Worm (Caenorhabditis elegans) whole organism, L3 larva: ENCODE data around the gene T06E4.5.

Experiments used
- R02D3.7 ChIP-seq: fragments of 150-350 bp; optimal IDR thresholded peaks from 2 replicates; lab custom pipeline; 2014; ENCODE audit warnings: missing biosample characterization, missing genetic modification characterization
- ZK546.5 ChIP-seq: sonication (generic microtip); optimal IDR thresholded peaks from 2 replicates; lab custom pipeline; 2017; ENCODE audit warnings: missing biosample characterization, missing genetic modification characterization
- ama-1 ChIP-seq: fragments of 150-350 bp; optimal IDR thresholded peaks from 2 replicates; lab custom pipeline; 2018
- ceh-16 ChIP-seq: sonication (generic microtip); optimal IDR thresholded peaks from 2 replicates; lab custom pipeline; 2017; ENCODE audit warnings: missing biosample characterization, missing genetic modification characterization
- ceh-28 ChIP-seq: fragments of 150-350 bp; optimal IDR thresholded peaks from 2 replicates; lab custom pipeline; 2014; ENCODE audit warnings: missing biosample characterization, missing genetic modification reagents, missing genetic modification characterization
- ceh-82 ChIP-seq: fragments of 150-350 bp; optimal IDR thresholded peaks from 2 replicates; lab custom pipeline; 2014; ENCODE audit warnings: missing biosample characterization, missing genetic modification characterization
- ceh-9 ChIP-seq: sonication (generic microtip); optimal IDR thresholded peaks from 2 replicates; lab custom pipeline; 2018; ENCODE audit warnings: missing biosample characterization, missing genetic modification characterization
- egl-5 ChIP-seq: fragments of 150-350 bp; optimal IDR thresholded peaks from 2 replicates; lab custom pipeline; 2017; ENCODE audit warnings: missing biosample characterization, missing genetic modification reagents, missing genetic modification characterization, inconsistent platforms
- elt-1 ChIP-seq: fragments of 150-350 bp; optimal IDR thresholded peaks from 2 replicates; lab custom pipeline; 2014; ENCODE audit warnings: missing biosample characterization, missing genetic modification characterization
- elt-2 ChIP-seq: sonication (generic microtip); optimal IDR thresholded peaks from 2 replicates; lab custom pipeline; 2016; ENCODE audit warnings: missing genetic modification reagents, mild to moderate bottlenecking, missing genetic modification characterization, missing compliant biosample characterization
- elt-3 ChIP-seq, 3 experiments: fragments of 150-350 bp in 1 of 3; sonication (generic microtip) in 2 of 3; optimal IDR thresholded peaks; 2 replicates in 2 of 3; 4 replicates in 1 of 3; lab custom pipeline; 2014 to 2017; ENCODE audit warnings: missing biosample characterization in 3 of 3, missing genetic modification characterization in 3 of 3
- fkh-2 ChIP-seq: fragments of 150-350 bp; optimal IDR thresholded peaks from 2 replicates; lab custom pipeline; 2014; ENCODE audit warnings: missing biosample characterization, missing genetic modification reagents, missing genetic modification characterization
- fos-1 ChIP-seq: fragments of 150-350 bp; optimal IDR thresholded peaks from 2 replicates; lab custom pipeline; 2014; ENCODE audit warnings: missing biosample characterization, missing genetic modification characterization
- hmg-11 ChIP-seq: sonication (generic microtip); optimal IDR thresholded peaks from 2 replicates; lab custom pipeline; 2016; ENCODE audit warnings: missing genetic modification characterization, missing compliant biosample characterization
- jun-1 ChIP-seq: fragments of 150-350 bp; optimal IDR thresholded peaks from 2 replicates; lab custom pipeline; 2014; ENCODE audit warnings: missing biosample characterization, missing genetic modification reagents, missing genetic modification characterization
- lin-15B ChIP-seq: fragments of 150-350 bp; optimal IDR thresholded peaks from 2 replicates; lab custom pipeline; 2014; ENCODE audit warnings: missing biosample characterization, missing genetic modification characterization
- lsy-12 ChIP-seq: sonication (generic microtip); optimal IDR thresholded peaks from 2 replicates; lab custom pipeline; 2016; ENCODE audit warnings: mild to moderate bottlenecking, missing genetic modification characterization, missing compliant biosample characterization
- mdl-1 ChIP-seq: fragments of 150-350 bp; optimal IDR thresholded peaks from 2 replicates; lab custom pipeline; 2014; ENCODE audit warnings: missing biosample characterization, missing genetic modification characterization
- mml-1 ChIP-seq: fragments of 150-350 bp; sonication (generic microtip); optimal IDR thresholded peaks from 3 replicates; lab custom pipeline; 2014; ENCODE audit warnings: missing biosample characterization, missing genetic modification characterization
- nhr-11 ChIP-seq: fragments of 150-350 bp; optimal IDR thresholded peaks from 2 replicates; lab custom pipeline; 2014; ENCODE audit warnings: missing biosample characterization, missing genetic modification characterization
- nhr-12 ChIP-seq: fragments of 150-350 bp; optimal IDR thresholded peaks from 2 replicates; lab custom pipeline; 2014; ENCODE audit warnings: missing biosample characterization, missing genetic modification characterization
- nhr-23 ChIP-seq: fragments of 150-350 bp; optimal IDR thresholded peaks from 2 replicates; lab custom pipeline; 2014; ENCODE audit warnings: missing biosample characterization, missing genetic modification reagents, missing genetic modification characterization
- nhr-237 ChIP-seq: fragments of 150-350 bp; optimal IDR thresholded peaks from 2 replicates; lab custom pipeline; 2014; ENCODE audit warnings: missing biosample characterization, missing genetic modification characterization
- nhr-25 ChIP-seq: sonication (generic microtip); optimal IDR thresholded peaks from 2 replicates; lab custom pipeline; 2017; ENCODE audit warnings: missing biosample characterization, missing genetic modification characterization
- nhr-43 ChIP-seq: sonication (generic microtip); optimal IDR thresholded peaks from 2 replicates; lab custom pipeline; 2016; ENCODE audit warnings: mild to moderate bottlenecking, missing genetic modification characterization, missing compliant biosample characterization; ENCODE audit not compliant: poor library complexity, severe bottlenecking
- nhr-67 ChIP-seq: fragments of 150-350 bp; optimal IDR thresholded peaks from 2 replicates; lab custom pipeline; 2014; ENCODE audit warnings: missing biosample characterization, missing genetic modification characterization
- nhr-76 ChIP-seq: fragments of 150-350 bp; sonication (generic microtip); optimal IDR thresholded peaks from 5 replicates; lab custom pipeline; 2014; ENCODE audit warnings: missing biosample characterization, missing genetic modification characterization
- nhr-77 ChIP-seq: fragments of 150-350 bp; optimal IDR thresholded peaks from 2 replicates; lab custom pipeline; 2014; ENCODE audit warnings: missing biosample characterization, missing genetic modification characterization
- pha-4 ChIP-seq: fragments of 150-350 bp; optimal IDR thresholded peaks from 2 replicates; lab custom pipeline; 2014; ENCODE audit warnings: missing biosample characterization, missing genetic modification reagents, missing genetic modification characterization
- pqm-1 ChIP-seq: fragments of 150-350 bp; optimal IDR thresholded peaks from 2 replicates; lab custom pipeline; 2017; ENCODE audit warnings: missing biosample characterization, missing genetic modification characterization, inconsistent platforms
- skn-1 ChIP-seq: fragments of 150-350 bp; optimal IDR thresholded peaks from 2 replicates; lab custom pipeline; 2014; ENCODE audit warnings: missing biosample characterization, missing genetic modification characterization
- tbx-2 ChIP-seq: sonication (generic microtip); optimal IDR thresholded peaks from 2 replicates; lab custom pipeline; 2016; ENCODE audit warnings: mild to moderate bottlenecking, missing genetic modification characterization, missing compliant biosample characterization
- unc-62 ChIP-seq: fragments of 150-350 bp; sonication (generic microtip); optimal IDR thresholded peaks from 4 replicates; lab custom pipeline; 2014; ENCODE audit warnings: missing biosample characterization, missing genetic modification reagents, missing genetic modification characterization
- ztf-11 ChIP-seq: fragments of 150-350 bp; optimal IDR thresholded peaks from 2 replicates; lab custom pipeline; 2014; ENCODE audit warnings: missing biosample characterization, missing genetic modification characterization
- ztf-4 ChIP-seq: fragments of 150-350 bp; optimal IDR thresholded peaks from 2 replicates; lab custom pipeline; 2014; ENCODE audit warnings: missing biosample characterization, missing genetic modification characterization

T06E4.5 gene

DNA sequence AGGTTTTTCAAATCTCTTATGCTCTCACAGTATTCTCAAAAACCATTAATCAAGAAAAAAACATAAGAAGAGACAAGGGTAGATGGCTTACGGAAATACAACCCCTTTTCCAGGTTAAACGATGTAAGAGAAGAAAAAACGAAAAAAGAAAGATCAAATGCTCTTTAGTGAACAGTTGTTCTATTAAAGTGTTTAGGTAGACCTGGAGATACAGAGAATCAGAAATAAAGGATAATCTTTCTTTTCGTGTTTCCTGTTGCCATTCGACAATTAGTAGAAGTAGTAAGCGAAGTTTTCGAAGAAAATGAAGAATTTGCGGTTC lies 47.8 kb upstream of the T06E4.5 start, which contains the start of gene K09G1.1:
K09G1.1 (plus strand) TSS at position 223 of the 322 bp plus-strand sequence.
- TF ChIP-seq ztf-11 (tag; lab: Kevin White, UChicago) (no peak), mml-1 (tag; lab: Kevin White, UChicago) (no peak), ceh-82 (tag; lab: Kevin White, UChicago) (no peak), R02D3.7 (no peak), egl-5 (tag; lab: Kevin White, UChicago) (no peak), fos-1 (tag; lab: Kevin White, UChicago) (no peak), nhr-237 (tag; lab: Kevin White, UChicago) (no peak), lsy-12 (tag; lab: Kevin White, UChicago) (no peak), elt-2 (tag; lab: Kevin White, UChicago) (no peak), mdl-1 (tag; lab: Kevin White, UChicago) (no peak), nhr-11 (tag; lab: Kevin White, UChicago) (no peak), hmg-11 (tag; lab: Kevin White, UChicago) (no peak), pqm-1 (tag; lab: Kevin White, UChicago) (no peak), nhr-25 (tag; lab: Kevin White, UChicago) (no peak), elt-3 (tag; optimal IDR thresholded peaks at IDR 0.05; lab: Kevin White, UChicago) (no peak), ceh-28 (no peak), pha-4 (no peak), elt-1 (no peak)

DNA sequence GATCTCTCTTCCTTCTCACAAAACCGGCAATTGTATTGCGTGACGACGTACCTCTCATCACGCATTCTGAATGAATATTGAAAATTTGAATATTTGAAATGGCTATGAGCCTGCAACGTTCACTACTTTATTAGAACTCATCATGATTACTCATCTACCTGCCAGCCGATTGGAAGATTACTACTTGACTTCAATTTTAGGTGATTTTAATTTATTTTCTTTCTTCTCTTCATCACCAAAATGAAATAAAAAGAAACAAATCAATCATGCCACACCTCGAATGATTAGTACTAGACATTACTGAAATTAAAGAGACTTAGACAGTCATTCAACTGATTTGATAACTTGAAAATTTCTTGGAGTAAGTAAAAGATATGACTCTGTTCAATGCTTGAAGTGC lies 46.8 kb upstream of the T06E4.5 start:
- no peak for TF ChIP-seq egl-5 (tag; lab: Kevin White, UChicago)
- TF ChIP-seq R02D3.7: no peak
- TF ChIP-seq unc-62: no peak
- no peak for TF ChIP-seq nhr-76 (tag; lab: Kevin White, UChicago)
- no peak for TF ChIP-seq lsy-12 (tag; lab: Kevin White, UChicago)
- TF ChIP-seq nhr-67 (tag; lab: Kevin White, UChicago): no peak

DNA sequence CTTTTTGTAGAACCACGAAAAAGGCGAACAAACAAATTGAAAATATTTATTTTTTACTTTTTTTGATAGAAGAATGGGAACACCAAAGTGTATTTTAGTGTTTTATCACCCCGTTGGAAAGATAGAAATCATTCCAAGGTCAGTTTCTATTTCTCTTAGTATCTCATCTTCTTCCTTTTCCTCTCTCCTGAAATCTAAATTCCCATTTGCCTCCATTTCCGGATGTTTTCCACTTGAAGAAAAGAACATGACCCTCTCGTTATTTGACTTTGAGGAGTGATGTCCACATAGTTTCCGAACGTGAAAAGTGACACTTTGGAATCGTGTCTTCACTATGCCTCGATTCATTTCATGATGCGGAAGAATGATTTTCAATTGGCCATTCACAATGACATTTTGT lies 43.4 kb upstream of the T06E4.5 start:
- TF ChIP-seq nhr-12 (no peak), tbx-2 (tag; lab: Kevin White, UChicago) (no peak), mdl-1 (tag; lab: Kevin White, UChicago) (no peak)
- TF ChIP-seq, all 47 proteins: peak for 0

DNA sequence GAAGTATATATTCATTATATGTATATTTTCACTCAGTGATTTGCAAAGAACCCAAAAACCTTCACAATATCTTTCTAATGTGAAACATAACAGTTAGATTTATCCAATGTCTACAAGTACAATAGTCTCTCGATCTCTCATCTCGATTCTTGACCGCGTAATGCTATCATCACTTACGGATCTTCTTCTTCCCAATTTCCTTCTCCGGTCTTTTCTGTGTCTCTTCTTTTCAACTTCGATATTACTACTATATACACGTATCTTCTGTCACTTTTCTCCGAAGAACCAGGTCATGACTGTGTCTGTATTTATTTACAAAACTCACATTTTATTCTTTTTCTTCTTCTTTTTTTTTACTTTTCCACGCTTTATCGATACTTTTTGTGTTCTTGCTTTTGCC lies 42.5 kb upstream of the T06E4.5 start:
- TF ChIP-seq skn-1: no peak
- no peak for TF ChIP-seq fos-1 (tag; lab: Kevin White, UChicago)
- no peak for TF ChIP-seq nhr-12
- TF ChIP-seq elt-1: no peak
- no peak for TF ChIP-seq egl-5 (tag; lab: Kevin White, UChicago)
- TF ChIP-seq R02D3.7: no peak
- TF ChIP-seq ceh-82 (tag; lab: Kevin White, UChicago): no peak
- peak; percentile 54 for TF ChIP-seq nhr-23 (tag; lab: Kevin White, UChicago)
- peak; percentile 13 for TF ChIP-seq nhr-43 (tag; lab: Kevin White, UChicago)
- TF ChIP-seq, all 47 proteins: peak for 2

DNA sequence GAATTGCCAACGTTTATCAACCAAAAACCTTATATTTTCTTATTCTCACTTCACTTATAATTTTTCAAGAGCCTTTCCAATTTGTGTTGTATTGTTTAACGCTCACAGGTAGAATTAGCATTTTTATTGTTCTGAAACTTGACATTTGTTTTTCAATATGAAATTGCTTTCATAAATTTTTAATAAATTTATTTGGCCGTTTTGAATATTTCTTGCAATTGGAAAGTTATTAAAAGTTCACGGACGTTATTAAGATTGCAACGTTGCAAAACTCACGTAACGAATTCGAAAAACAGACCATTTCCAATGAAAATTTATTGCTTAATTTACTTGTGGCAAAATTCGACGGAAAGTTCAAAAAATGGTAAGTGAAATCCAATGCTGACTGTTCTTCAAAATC lies 40.7 kb upstream of the T06E4.5 start, which contains the start of gene K09G1.2:
K09G1.2 (plus strand) TSS at position 301 of the 400 bp plus-strand sequence.
- TF ChIP-seq ztf-11 (tag; lab: Kevin White, UChicago) (no peak), nhr-11 (tag; lab: Kevin White, UChicago) (no peak), nhr-77 (tag; lab: Kevin White, UChicago) (no peak), nhr-23 (tag; lab: Kevin White, UChicago) (no peak)

DNA sequence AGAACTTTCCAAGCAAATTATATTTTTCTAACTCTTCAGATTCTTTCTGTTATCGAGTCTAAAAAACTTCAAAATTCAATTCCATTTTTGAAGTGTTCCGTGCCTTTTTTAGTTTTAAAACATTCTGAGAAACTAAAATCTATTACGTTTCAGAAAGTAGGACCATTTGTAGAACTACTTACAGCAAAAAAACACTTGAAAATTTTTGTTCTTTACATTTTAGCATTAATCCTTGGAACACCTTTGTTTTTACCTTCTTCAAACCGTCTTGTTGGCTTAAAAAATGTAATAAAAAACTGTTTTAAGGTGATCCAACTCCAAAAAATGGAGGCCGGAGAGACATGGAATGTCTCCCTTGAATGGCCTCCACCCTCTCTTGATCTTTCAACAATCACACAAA lies 22.8 kb upstream of the T06E4.5 start, which contains the start of gene dop-2:
dop-2 (plus strand) TSS at position 301 of the 400 bp plus-strand sequence.
- TF ChIP-seq ZK546.5 (tag; lab: Kevin White, UChicago): no peak

DNA sequence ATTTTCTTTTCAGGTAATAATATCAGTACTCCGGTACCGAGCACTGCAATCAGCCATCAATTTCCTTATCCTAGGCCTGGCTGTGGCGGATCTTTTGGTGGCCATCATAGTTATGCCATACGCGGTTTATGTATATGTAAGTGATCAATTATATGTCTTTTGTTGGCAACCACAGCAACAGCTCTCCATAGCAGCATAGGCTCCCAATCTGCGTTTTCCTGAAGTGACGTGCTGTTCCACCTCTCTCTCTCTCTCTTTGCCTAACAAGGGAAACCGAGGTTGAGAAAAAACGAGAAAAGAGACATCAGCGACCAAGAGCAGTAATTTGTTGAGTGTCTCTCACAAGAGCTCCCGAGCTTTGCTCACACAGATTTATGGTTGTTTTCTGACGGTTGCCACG lies 21.8 kb upstream of the T06E4.5 start:
- TF ChIP-seq ceh-16 (tag; lab: Kevin White, UChicago) (no peak), jun-1 (tag; lab: Kevin White, UChicago) (no peak), ama-1 (no peak), nhr-23 (tag; lab: Kevin White, UChicago) (no peak), nhr-25 (tag; lab: Kevin White, UChicago) (no peak), pha-4 (no peak), elt-2 (tag; lab: Kevin White, UChicago) (no peak), lsy-12 (tag; lab: Kevin White, UChicago) (no peak), ztf-4 (no peak), mml-1 (tag; lab: Kevin White, UChicago) (no peak), nhr-12 (no peak), ceh-28 (no peak), lin-15B (tag; lab: Kevin White, UChicago) (no peak), ceh-9 (tag; lab: Kevin White, UChicago) (no peak), fkh-2 (tag; lab: Kevin White, UChicago) (no peak)
